Worm (Caenorhabditis elegans) whole organism, midembryonic: ENCODE measurements around the gene spp-16.

Source experiments
- T22C8.4 ChIP-seq: fragments of 200-800 bp; sonication (Bioruptor generic); IDR thresholded peaks from 2 replicates; pipeline ENCODE4 v1.3.6; 2022; ENCODE audit warnings: missing genetic modification characterization, missing compliant biosample characterization
- cog-1 ChIP-seq: sonication (generic microtip); optimal IDR thresholded peaks from 2 replicates; lab custom pipeline; 2016; ENCODE audit warnings: missing genetic modification characterization, missing compliant biosample characterization
- flt-1 ChIP-seq: fragments of 200-800 bp; sonication (Bioruptor generic); IDR thresholded peaks from 2 replicates; pipeline ENCODE4 v1.3.6; 2022; ENCODE audit warnings: missing genetic modification characterization, missing compliant biosample characterization
- klf-2 ChIP-seq: fragments of 200-800 bp; sonication (Bioruptor generic); conservative IDR thresholded peaks from 2 replicates; pipeline ENCODE4 v1.3.6; 2022; ENCODE audit warnings: missing genetic modification reagents, missing genetic modification characterization, missing compliant biosample characterization
- med-1 ChIP-seq: sonication (generic microtip); optimal IDR thresholded peaks from 2 replicates; lab custom pipeline; 2017; ENCODE audit warnings: missing genetic modification characterization, mild to moderate bottlenecking, missing compliant biosample characterization, antibody characterized with exemption, missing genetic modification reagents; ENCODE audit not compliant: insufficient read depth
- ref-1 ChIP-seq: fragments of 200-800 bp; sonication (Bioruptor generic); conservative IDR thresholded peaks from 2 replicates; pipeline ENCODE4 v1.3.6; 2022; ENCODE audit warnings: missing genetic modification reagents, missing genetic modification characterization, missing compliant biosample characterization
- tab-1 ChIP-seq: fragments of 200-800 bp; sonication (Bioruptor generic); IDR thresholded peaks from 2 replicates; pipeline ENCODE4 v1.3.6; 2022; ENCODE audit warnings: missing genetic modification characterization, missing compliant biosample characterization
- ztf-23 ChIP-seq: fragments of 200-800 bp; sonication (Bioruptor generic); IDR thresholded peaks from 2 replicates; pipeline ENCODE4 v1.3.6; 2022; ENCODE audit warnings: missing genetic modification reagents, missing genetic modification characterization, missing compliant biosample characterization
- ztf-29 ChIP-seq: fragments of 200-800 bp; sonication (Bioruptor generic); IDR thresholded peaks from 2 replicates; pipeline ENCODE4 v1.3.6; 2022; ENCODE audit warnings: missing genetic modification reagents, missing genetic modification characterization, missing compliant biosample characterization

spp-16 gene

ce11 chrV:10918373-10918772 is 17.3 kb upstream of the spp-16 start, which contains the start of gene F58B4.2:
Gene F58B4.2 (minus strand): TSS chrV:10918473.
- TF ChIP-seq flt-1 = no peak
- no peak for TF ChIP-seq ztf-29 (GFP tag; lab: Robert Waterston, UW)
- no peak for TF ChIP-seq klf-2 (GFP tag; lab: Robert Waterston, UW)
- no peak for TF ChIP-seq ref-1 (GFP tag; lab: Robert Waterston, UW)
- no peak for TF ChIP-seq med-1
- no peak for TF ChIP-seq T22C8.4 (GFP tag; lab: Robert Waterston, UW)
- TF ChIP-seq tab-1 (GFP tag; lab: Robert Waterston, UW) = no peak
- no peak for TF ChIP-seq cog-1 (tag; lab: Kevin White, UChicago)
- TF ChIP-seq ztf-23 (GFP tag; lab: Robert Waterston, UW) = no peak

- TF ChIP-seq ref-1 (GFP tag; lab: Robert Waterston, UW) (no peak), med-1 (no peak), ztf-23 (GFP tag; lab: Robert Waterston, UW) (no peak), cog-1 (tag; lab: Kevin White, UChicago) (no peak), T22C8.4 (GFP tag; lab: Robert Waterston, UW) (no peak), flt-1 (no peak), klf-2 (GFP tag; lab: Robert Waterston, UW) (no peak), ztf-29 (GFP tag; lab: Robert Waterston, UW) (no peak), tab-1 (GFP tag; lab: Robert Waterston, UW) (no peak)
Observed at ce11 chrV:10915922-10916321, 14.8 kb upstream of the spp-16 start.

ce11 chrV:10909959-10910358 is 8.9 kb upstream of the spp-16 start:
- no peak for TF ChIP-seq med-1
- no peak for TF ChIP-seq klf-2 (GFP tag; lab: Robert Waterston, UW)
- no peak for TF ChIP-seq ztf-29 (GFP tag; lab: Robert Waterston, UW)
- TF ChIP-seq flt-1 = no peak
- no peak for TF ChIP-seq tab-1 (GFP tag; lab: Robert Waterston, UW)
- no peak for TF ChIP-seq ref-1 (GFP tag; lab: Robert Waterston, UW)
- TF ChIP-seq cog-1 (tag; lab: Kevin White, UChicago) = no peak
- TF ChIP-seq ztf-23 (GFP tag; lab: Robert Waterston, UW) = no peak
- no peak for TF ChIP-seq T22C8.4 (GFP tag; lab: Robert Waterston, UW)

ce11 chrV:10909071-10909470 is 8.0 kb upstream of the spp-16 start, which contains the start of gene zzz-1:
Gene zzz-1 (minus strand): TSS chrV:10909171.
- TF ChIP-seq klf-2 (GFP tag; lab: Robert Waterston, UW) = no peak
- TF ChIP-seq flt-1 = no peak
- TF ChIP-seq ref-1 (GFP tag; lab: Robert Waterston, UW) = no peak
- no peak for TF ChIP-seq med-1
- TF ChIP-seq cog-1 (tag; lab: Kevin White, UChicago) = no peak
- TF ChIP-seq tab-1 (GFP tag; lab: Robert Waterston, UW) = no peak
- TF ChIP-seq ztf-23 (GFP tag; lab: Robert Waterston, UW) = no peak

ce11 chrV:10904795-10905194 is 3.7 kb upstream of the spp-16 start:
- TF ChIP-seq T22C8.4 (GFP tag; lab: Robert Waterston, UW) = no peak
- TF ChIP-seq flt-1 = no peak
- TF ChIP-seq klf-2 (GFP tag; lab: Robert Waterston, UW) = no peak
- TF ChIP-seq ztf-23 (GFP tag; lab: Robert Waterston, UW) = no peak
- no peak for TF ChIP-seq ztf-29 (GFP tag; lab: Robert Waterston, UW)
- TF ChIP-seq cog-1 (tag; lab: Kevin White, UChicago) = no peak

- no peak for TF ChIP-seq ztf-29 (GFP tag; lab: Robert Waterston, UW)
- TF ChIP-seq T22C8.4 (GFP tag; lab: Robert Waterston, UW) = no peak
- no peak for TF ChIP-seq ref-1 (GFP tag; lab: Robert Waterston, UW)
- no peak for TF ChIP-seq klf-2 (GFP tag; lab: Robert Waterston, UW)
- no peak for TF ChIP-seq ztf-23 (GFP tag; lab: Robert Waterston, UW)
- TF ChIP-seq tab-1 (GFP tag; lab: Robert Waterston, UW) = no peak
- no peak for TF ChIP-seq med-1
- no peak for TF ChIP-seq flt-1
- no peak for TF ChIP-seq cog-1 (tag; lab: Kevin White, UChicago)
Observed at ce11 chrV:10903748-10904147, 2.6 kb upstream of the spp-16 start, which contains the start of gene F32D8.15. Gene F32D8.15 (plus strand): TSS chrV:10904048.

ce11 chrV:10902682-10903081 is 1.6 kb upstream of the spp-16 start, which contains the start of gene F32D8.8:
Gene F32D8.8 (minus strand): TSS chrV:10902782.
- TF ChIP-seq flt-1 = no peak
- TF ChIP-seq med-1 = no peak
- no peak for TF ChIP-seq cog-1 (tag; lab: Kevin White, UChicago)
- TF ChIP-seq klf-2 (GFP tag; lab: Robert Waterston, UW) = no peak
- TF ChIP-seq T22C8.4 (GFP tag; lab: Robert Waterston, UW) = no peak
- no peak for TF ChIP-seq ztf-29 (GFP tag; lab: Robert Waterston, UW)
- no peak for TF ChIP-seq tab-1 (GFP tag; lab: Robert Waterston, UW)
- TF ChIP-seq ref-1 (GFP tag; lab: Robert Waterston, UW) = no peak
- TF ChIP-seq ztf-23 (GFP tag; lab: Robert Waterston, UW) = no peak

- TF ChIP-seq flt-1 = no peak
- TF ChIP-seq T22C8.4 (GFP tag; lab: Robert Waterston, UW) = no peak
- no peak for TF ChIP-seq ztf-29 (GFP tag; lab: Robert Waterston, UW)
- no peak for TF ChIP-seq med-1
- TF ChIP-seq ref-1 (GFP tag; lab: Robert Waterston, UW) = no peak
- TF ChIP-seq klf-2 (GFP tag; lab: Robert Waterston, UW) = no peak
- no peak for TF ChIP-seq cog-1 (tag; lab: Kevin White, UChicago)
- TF ChIP-seq ztf-23 (GFP tag; lab: Robert Waterston, UW) = no peak
- no peak for TF ChIP-seq tab-1 (GFP tag; lab: Robert Waterston, UW)
Observed at ce11 chrV:10898629-10899028, 2.5 kb downstream of the spp-16 start.

ce11 chrV:10898107-10898506 is 3.0 kb downstream of the spp-16 start, which contains the start of gene F32D8.7:
Gene F32D8.7 (plus strand): TSS chrV:10898435.
- TF ChIP-seq flt-1 (no peak), T22C8.4 (GFP tag; lab: Robert Waterston, UW) (no peak), ref-1 (GFP tag; lab: Robert Waterston, UW) (no peak), cog-1 (tag; lab: Kevin White, UChicago) (no peak), tab-1 (GFP tag; lab: Robert Waterston, UW) (no peak), ztf-23 (GFP tag; lab: Robert Waterston, UW) (no peak)
